Worm (Caenorhabditis elegans) whole organism, young adult: ENCODE data around the gene sra-1.

Experiments
- B0019.2 ChIP-seq: fragments of 200-800 bp; sonication (Bioruptor generic); conservative IDR thresholded peaks from 2 replicates; pipeline ENCODE4 v1.3.6; 2022; ENCODE audit warnings: missing genetic modification reagents, missing genetic modification characterization, missing compliant biosample characterization
- F10E7.11 ChIP-seq: sonication (generic microtip); optimal IDR thresholded peaks from 2 replicates; lab custom pipeline; 2017; ENCODE audit warnings: mild to moderate bottlenecking, missing genetic modification characterization, moderate library complexity, missing compliant biosample characterization
- F37B4.10 ChIP-seq: fragments of 200-800 bp; sonication (Bioruptor generic); IDR thresholded peaks from 2 replicates; pipeline ENCODE4 v1.3.6; 2022; ENCODE audit warnings: missing genetic modification characterization, missing compliant biosample characterization
- F39B2.1 ChIP-seq: fragments of 200-800 bp; sonication (Bioruptor generic); IDR thresholded peaks from 2 replicates; pipeline ENCODE4 v1.3.6; 2022; ENCODE audit warnings: missing genetic modification reagents, missing genetic modification characterization, missing compliant biosample characterization
- F52B5.7 ChIP-seq: sonication (generic microtip); optimal IDR thresholded peaks from 2 replicates; lab custom pipeline; 2016; ENCODE audit warnings: mild to moderate bottlenecking, missing genetic modification characterization, missing compliant biosample characterization
- F57A8.1 ChIP-seq: fragments of 200-800 bp; sonication (Bioruptor generic); optimal IDR thresholded peaks from 2 replicates; lab custom pipeline; 2018; ENCODE audit warnings: mild to moderate bottlenecking, missing genetic modification characterization, moderate library complexity, missing compliant biosample characterization
- F57C9.4 ChIP-seq: sonication (generic microtip); optimal IDR thresholded peaks from 2 replicates; lab custom pipeline; 2017; ENCODE audit warnings: mild to moderate bottlenecking, missing genetic modification characterization, missing compliant biosample characterization
- T07F8.4 ChIP-seq: sonication (generic microtip); optimal IDR thresholded peaks from 2 replicates; lab custom pipeline; 2016; ENCODE audit warnings: mild to moderate bottlenecking, missing genetic modification characterization, moderate library complexity, missing compliant biosample characterization
- Y67H2A.10 ChIP-seq: fragments of 200-800 bp; sonication (Bioruptor generic); conservative IDR thresholded peaks from 2 replicates; pipeline ENCODE4 v1.3.6; 2022; ENCODE audit warnings: missing genetic modification reagents, missing genetic modification characterization, missing compliant biosample characterization
- Y95B8A.8 ChIP-seq: fragments of 200-800 bp; sonication (Bioruptor generic); IDR thresholded peaks from 2 replicates; pipeline ENCODE4 v1.3.6; 2022; ENCODE audit warnings: missing genetic modification reagents, missing genetic modification characterization, missing compliant biosample characterization
- aptf-3 ChIP-seq: fragments of 200-800 bp; sonication (Bioruptor generic); IDR thresholded peaks from 2 replicates; pipeline ENCODE4 v1.3.6; 2022; ENCODE audit warnings: missing genetic modification characterization, missing compliant biosample characterization
- athp-1 ChIP-seq: sonication (generic microtip); optimal IDR thresholded peaks from 2 replicates; lab custom pipeline; 2017; ENCODE audit warnings: mild to moderate bottlenecking, missing genetic modification characterization, missing compliant biosample characterization
- bed-1 ChIP-seq: fragments of 200-800 bp; sonication (Bioruptor generic); IDR thresholded peaks from 2 replicates; pipeline ENCODE4 v1.3.6; 2022; ENCODE audit warnings: missing genetic modification reagents, missing genetic modification characterization, missing compliant biosample characterization
- bed-2 ChIP-seq: fragments of 200-800 bp; sonication (Bioruptor generic); IDR thresholded peaks from 2 replicates; pipeline ENCODE4 v1.3.6; 2022; ENCODE audit warnings: missing genetic modification reagents, missing genetic modification characterization, missing compliant biosample characterization
- cebp-2 ChIP-seq: fragments of 200-800 bp; sonication (Bioruptor generic); IDR thresholded peaks from 2 replicates; pipeline ENCODE4 v1.3.6; 2022; ENCODE audit warnings: missing genetic modification characterization, missing compliant biosample characterization
- ceh-100 ChIP-seq: fragments of 200-800 bp; sonication (Bioruptor generic); IDR thresholded peaks from 2 replicates; pipeline ENCODE4 v1.3.6; 2022; ENCODE audit warnings: missing genetic modification reagents, missing genetic modification characterization, missing compliant biosample characterization
- ceh-27 ChIP-seq: fragments of 200-800 bp; sonication (Bioruptor generic); optimal IDR thresholded peaks from 2 replicates; lab custom pipeline; 2018; ENCODE audit warnings: mild to moderate bottlenecking, missing genetic modification characterization, moderate library complexity, missing compliant biosample characterization
- ceh-79 ChIP-seq: sonication (generic microtip); optimal IDR thresholded peaks from 2 replicates; lab custom pipeline; 2017; ENCODE audit warnings: mild to moderate bottlenecking, missing genetic modification characterization, missing compliant biosample characterization
- chd-7 ChIP-seq: sonication (generic microtip); optimal IDR thresholded peaks from 2 replicates; lab custom pipeline; 2016; ENCODE audit warnings: mild to moderate bottlenecking, missing genetic modification characterization, moderate library complexity, missing compliant biosample characterization
- die-1 ChIP-seq: sonication (generic microtip); optimal IDR thresholded peaks from 2 replicates; lab custom pipeline; 2016; ENCODE audit warnings: missing genotype, mild to moderate bottlenecking, missing genetic modification characterization, missing compliant biosample characterization
- dox-1 ChIP-seq: fragments of 200-800 bp; sonication (Bioruptor generic); IDR thresholded peaks from 2 replicates; pipeline ENCODE4 v1.3.6; 2022; ENCODE audit warnings: missing genetic modification reagents, missing genetic modification characterization, missing compliant biosample characterization
- egrh-3 ChIP-seq: fragments of 200-800 bp; sonication (Bioruptor generic); IDR thresholded peaks from 2 replicates; pipeline ENCODE4 v1.3.6; 2022; ENCODE audit warnings: missing genetic modification reagents, missing genetic modification characterization, missing compliant biosample characterization
- him-1 ChIP-seq: sonication (generic microtip); optimal IDR thresholded peaks from 2 replicates; lab custom pipeline; 2016; ENCODE audit warnings: missing genotype, missing genetic modification reagents, missing genetic modification characterization, missing compliant biosample characterization
- hlh-26 ChIP-seq: fragments of 200-800 bp; sonication (Bioruptor generic); conservative IDR thresholded peaks from 2 replicates; pipeline ENCODE4 v1.3.6; 2022; ENCODE audit warnings: missing genetic modification reagents, missing genetic modification characterization, missing compliant biosample characterization
- let-607 ChIP-seq, 2 experiments: fragments of 200-800 bp in 1 of 2; sonication (Bioruptor generic) in 1 of 2; sonication (generic microtip) in 1 of 2; optimal IDR thresholded peaks; 2 replicates each; lab custom pipeline; 2016 to 2018; ENCODE audit warnings: mild to moderate bottlenecking in 2 of 2, missing compliant biosample characterization in 2 of 2, missing genetic modification characterization in 2 of 2, moderate library complexity in 2 of 2, missing genotype in 1 of 2
- lsl-1 ChIP-seq: fragments of 200-800 bp; sonication (Bioruptor generic); optimal IDR thresholded peaks from 2 replicates; lab custom pipeline; 2018; ENCODE audit warnings: mild to moderate bottlenecking, missing genetic modification characterization, moderate library complexity, missing compliant biosample characterization
- madf-6 ChIP-seq: fragments of 200-800 bp; sonication (Bioruptor generic); IDR thresholded peaks from 2 replicates; pipeline ENCODE4 v1.3.6; 2022; ENCODE audit warnings: missing genetic modification reagents, missing genetic modification characterization, missing compliant biosample characterization
- nfya-1 ChIP-seq: sonication (generic microtip); optimal IDR thresholded peaks from 2 replicates; lab custom pipeline; 2017; ENCODE audit warnings: antibody characterized with exemption, missing compliant biosample characterization, missing genetic modification characterization, borderline replicate concordance; ENCODE audit not compliant: insufficient read depth
- nhr-80 ChIP-seq: sonication (generic microtip); optimal IDR thresholded peaks from 2 replicates; lab custom pipeline; 2016; ENCODE audit warnings: missing genetic modification characterization, missing compliant biosample characterization
- rec-8 ChIP-seq, 2 experiments: sonication (generic microtip); optimal IDR thresholded peaks; 2 replicates each; lab custom pipeline; 2016; ENCODE audit warnings: mild to moderate bottlenecking in 2 of 2, missing genetic modification characterization in 2 of 2, missing genetic modification reagents in 2 of 2, missing genotype in 2 of 2, missing biosample characterization in 1 of 2, missing compliant biosample characterization in 1 of 2, moderate library complexity in 1 of 2
- snpc-1.3 ChIP-seq: sonication (generic microtip); optimal IDR thresholded peaks from 2 replicates; lab custom pipeline; 2017; ENCODE audit warnings: missing genetic modification characterization, mild to moderate bottlenecking, missing compliant biosample characterization, antibody characterized with exemption, moderate library complexity, missing genotype, missing genetic modification reagents; ENCODE audit not compliant: insufficient read depth
- somi-1 ChIP-seq: fragments of 200-800 bp; sonication (Bioruptor generic); optimal IDR thresholded peaks from 2 replicates; lab custom pipeline; 2018; ENCODE audit warnings: mild to moderate bottlenecking, missing genetic modification characterization, missing compliant biosample characterization
- sptf-2 ChIP-seq: fragments of 200-800 bp; sonication (Bioruptor generic); optimal IDR thresholded peaks from 2 replicates; lab custom pipeline; 2018; ENCODE audit warnings: mild to moderate bottlenecking, missing genetic modification characterization, missing compliant biosample characterization
- xnd-1 ChIP-seq: sonication (generic microtip); optimal IDR thresholded peaks from 2 replicates; lab custom pipeline; 2016; ENCODE audit warnings: missing genotype, missing genetic modification reagents, missing genetic modification characterization, missing compliant biosample characterization
- zfh-2 ChIP-seq: fragments of 200-800 bp; sonication (Bioruptor generic); conservative IDR thresholded peaks from 2 replicates; pipeline ENCODE4 v1.3.6; 2022; ENCODE audit warnings: missing genetic modification reagents, missing genetic modification characterization, missing compliant biosample characterization
- zim-3 ChIP-seq: sonication (generic microtip); optimal IDR thresholded peaks from 2 replicates; lab custom pipeline; 2017; ENCODE audit warnings: mild to moderate bottlenecking, missing genetic modification characterization, moderate library complexity, missing compliant biosample characterization
- ztf-18 ChIP-seq: sonication (generic microtip); optimal IDR thresholded peaks from 2 replicates; lab custom pipeline; 2016; ENCODE audit warnings: missing genotype, mild to moderate bottlenecking, missing genetic modification characterization, missing compliant biosample characterization
- ztf-28 ChIP-seq: fragments of 200-800 bp; sonication (Bioruptor generic); IDR thresholded peaks from 2 replicates; pipeline ENCODE4 v1.3.6; 2022; ENCODE audit warnings: missing genetic modification reagents, missing genetic modification characterization, missing compliant biosample characterization

Gene sra-1

ce11 chrII:9554925-9555553, 33.6 kb upstream of the sra-1 start, which contains the start of gene F35H8.2:
F35H8.2 (plus strand) TSS chrII:9555503.
- TF ChIP-seq cebp-2 (no peak), bed-1 (GFP tag; lab: Robert Waterston, UW) (no peak), let-607 (tag; optimal IDR thresholded peaks at IDR 0.05; lab: Kevin White, UChicago) (no peak), athp-1 (tag; lab: Kevin White, UChicago) (no peak)

ce11 chrII:9553179-9553578, 31.7 kb upstream of the sra-1 start, which contains the start of gene F35H8.1:
F35H8.1 (minus strand) TSS chrII:9553279.
- no peak for TF ChIP-seq F10E7.11
- TF ChIP-seq rec-8 (tag; optimal IDR thresholded peaks at IDR 0.05; lab: Kevin White, UChicago), result no peak
- TF ChIP-seq ceh-79 (tag; lab: Kevin White, UChicago), result no peak
- TF ChIP-seq nhr-80 (tag; lab: Kevin White, UChicago), result no peak
- no peak for TF ChIP-seq hlh-26
- TF ChIP-seq zim-3 (tag; lab: Kevin White, UChicago), result no peak
- no peak for TF ChIP-seq die-1 (tag; lab: Kevin White, UChicago)
- TF ChIP-seq zfh-2 (GFP tag; lab: Robert Waterston, UW), result no peak
- no peak for TF ChIP-seq bed-2 (GFP tag; lab: Robert Waterston, UW)
- no peak for TF ChIP-seq ztf-18 (tag; lab: Kevin White, UChicago)
- TF ChIP-seq F37B4.10, result no peak
- TF ChIP-seq ceh-100 (GFP tag; lab: Robert Waterston, UW), result no peak
- TF ChIP-seq egrh-3 (GFP tag; lab: Robert Waterston, UW), result no peak
- TF ChIP-seq madf-6 (GFP tag; lab: Robert Waterston, UW), result no peak
- TF ChIP-seq sptf-2 (GFP tag; lab: Kevin White, UChicago), result no peak
- no peak for TF ChIP-seq T07F8.4 (tag; lab: Kevin White, UChicago)
- no peak for TF ChIP-seq F52B5.7 (tag; lab: Kevin White, UChicago)
- TF ChIP-seq lsl-1, result no peak

- no peak for TF ChIP-seq ceh-79 (tag; lab: Kevin White, UChicago)
- TF ChIP-seq Y95B8A.8 (GFP tag; lab: Robert Waterston, UW), result no peak
- no peak for TF ChIP-seq Y67H2A.10 (GFP tag; lab: Robert Waterston, UW)
- no peak for TF ChIP-seq dox-1 (GFP tag; lab: Robert Waterston, UW)
- no peak for TF ChIP-seq him-1
- no peak for TF ChIP-seq ceh-27
- TF ChIP-seq chd-7 (tag; lab: Kevin White, UChicago), result no peak
- TF ChIP-seq F39B2.1 (GFP tag; lab: Robert Waterston, UW), result no peak
- TF ChIP-seq xnd-1 (tag; lab: Kevin White, UChicago), result no peak
- no peak for TF ChIP-seq aptf-3 (GFP tag; lab: Robert Waterston, UW)
- no peak for TF ChIP-seq snpc-1.3 (tag; lab: Kevin White, UChicago)
- no peak for TF ChIP-seq somi-1
- TF ChIP-seq F57C9.4 (tag; lab: Kevin White, UChicago), result no peak
- TF ChIP-seq F57A8.1, result no peak
- no peak for TF ChIP-seq B0019.2
- no peak for TF ChIP-seq hlh-26
- no peak for TF ChIP-seq ztf-28 (GFP tag; lab: Robert Waterston, UW)
- TF ChIP-seq bed-2 (GFP tag; lab: Robert Waterston, UW), result no peak
- TF ChIP-seq T07F8.4 (tag; lab: Kevin White, UChicago), result no peak
- TF ChIP-seq nfya-1, result no peak
These were observed 30.1 kb upstream of the sra-1 start, which contains the start of gene F35H8.12 for ce11 chrII:9551536-9551935. F35H8.12 (plus strand) TSS chrII:9551836.
